Fruit fly (Drosophila melanogaster) whole organism, embryonic: ENCODE results near the gene ast.

ENCODE experiments used
- CG10366 ChIP-seq: fragments of 200-800 bp; sonication (Bioruptor generic); IDR thresholded peaks from 2 replicates; pipeline ENCODE4 v1.3.6; 2022; ENCODE audit warnings: missing biosample characterization, missing genetic modification characterization
- CG10654 ChIP-seq: fragments of 200-800 bp; sonication (Bioruptor generic); optimal IDR thresholded peaks from 2 replicates; lab custom pipeline; 2016; ENCODE audit warnings: missing biosample characterization, missing genetic modification characterization
- CG11093 ChIP-seq: fragments of 200-800 bp; sonication (Bioruptor generic); IDR thresholded peaks from 3 replicates; pipeline ENCODE4 v1.3.6; 2022; ENCODE audit warnings: missing biosample characterization, missing genetic modification characterization
- CG11247 ChIP-seq: fragments of 200-800 bp; sonication (Bioruptor generic); IDR thresholded peaks from 2 replicates; pipeline ENCODE4 v1.3.6; 2022; ENCODE audit warnings: missing biosample characterization, missing genetic modification characterization
- CG11696 ChIP-seq: fragments of 200-800 bp; sonication (Bioruptor generic); IDR thresholded peaks from 2 replicates; pipeline ENCODE4 v1.3.6; 2022; ENCODE audit warnings: missing biosample characterization, missing genetic modification characterization
- CG12071 ChIP-seq: fragments of 200-800 bp; sonication (Bioruptor generic); optimal IDR thresholded peaks from 3 replicates; lab custom pipeline; 2018; ENCODE audit warnings: missing biosample characterization, mild to moderate bottlenecking, missing genetic modification characterization
- CG13296 ChIP-seq: fragments of 200-800 bp; sonication (Bioruptor generic); optimal IDR thresholded peaks from 3 replicates; lab custom pipeline; 2018; ENCODE audit warnings: missing biosample characterization, mild to moderate bottlenecking, missing genetic modification characterization
- CG13775 ChIP-seq: fragments of 200-800 bp; sonication (Bioruptor generic); optimal IDR thresholded peaks from 3 replicates; lab custom pipeline; 2017; ENCODE audit warnings: missing biosample characterization, mild to moderate bottlenecking, missing genetic modification characterization
- CG14014 ChIP-seq: fragments of 200-800 bp; sonication (Bioruptor generic); IDR thresholded peaks from 2 replicates; pipeline ENCODE4 v1.3.6; 2022; ENCODE audit warnings: missing biosample characterization, missing genetic modification characterization
- CG14710 ChIP-seq: fragments of 200-800 bp; sonication (Bioruptor generic); optimal IDR thresholded peaks from 3 replicates; lab custom pipeline; 2019; ENCODE audit warnings: missing biosample characterization, mild to moderate bottlenecking, missing genetic modification characterization, moderate library complexity
- CG16779 ChIP-seq: fragments of 200-800 bp; sonication (Bioruptor generic); IDR thresholded peaks from 2 replicates; pipeline ENCODE4 v1.3.6; 2022; ENCODE audit warnings: missing biosample characterization, missing genetic modification characterization
- CG18011 ChIP-seq: fragments of 200-800 bp; sonication (Bioruptor generic); optimal IDR thresholded peaks from 2 replicates; lab custom pipeline; 2017; ENCODE audit warnings: missing biosample characterization, missing genetic modification characterization, mild to moderate bottlenecking, moderate library complexity, missing genotype
- CG2712 ChIP-seq: fragments of 200-800 bp; optimal IDR thresholded peaks from 3 replicates; lab custom pipeline; 2019; ENCODE audit warnings: missing biosample characterization, mild to moderate bottlenecking, missing genetic modification characterization, moderate library complexity
- CG32532 ChIP-seq: fragments of 200-800 bp; sonication (Bioruptor generic); IDR thresholded peaks from 2 replicates; pipeline ENCODE4 v1.3.6; 2022; ENCODE audit warnings: missing biosample characterization, missing genetic modification characterization
- CG3407 ChIP-seq: fragments of 200-800 bp; sonication (Bioruptor generic); optimal IDR thresholded peaks from 2 replicates; lab custom pipeline; 2018; ENCODE audit warnings: missing biosample characterization, mild to moderate bottlenecking, missing genetic modification characterization
- CG34224 ChIP-seq: fragments of 200-800 bp; sonication (Bioruptor generic); IDR thresholded peaks from 3 replicates; pipeline ENCODE4 v1.3.6; 2022; ENCODE audit warnings: missing biosample characterization, missing genetic modification characterization; ENCODE audit not compliant: partially characterized antibody
- CG34376 ChIP-seq: fragments of 200-800 bp; sonication (Bioruptor generic); optimal IDR thresholded peaks from 2 replicates; lab custom pipeline; 2018; ENCODE audit warnings: missing biosample characterization, mild to moderate bottlenecking, missing genetic modification characterization
- CG42726 ChIP-seq: fragments of 200-800 bp; sonication (Bioruptor generic); IDR thresholded peaks from 2 replicates; pipeline ENCODE4 v1.3.6; 2022; ENCODE audit warnings: missing biosample characterization, missing genetic modification characterization; ENCODE audit not compliant: partially characterized antibody
- CG4404 ChIP-seq: fragments of 200-800 bp; sonication (Bioruptor generic); IDR thresholded peaks from 2 replicates; pipeline ENCODE4 v1.3.6; 2022; ENCODE audit warnings: missing biosample characterization, missing genetic modification characterization
- CG4424 ChIP-seq: fragments of 200-800 bp; sonication (Bioruptor generic); optimal IDR thresholded peaks from 3 replicates; lab custom pipeline; 2016; ENCODE audit warnings: missing biosample characterization, missing genetic modification characterization
- CG6813 ChIP-seq: fragments of 200-800 bp; sonication (Bioruptor generic); optimal IDR thresholded peaks from 2 replicates; lab custom pipeline; 2017; ENCODE audit warnings: missing biosample characterization, missing genetic modification characterization, mild to moderate bottlenecking, moderate library complexity, missing genetic modification reagents
- CG7372 ChIP-seq: fragments of 200-800 bp; sonication (Bioruptor generic); IDR thresholded peaks from 2 replicates; pipeline ENCODE4 v1.3.6; 2022; ENCODE audit warnings: missing biosample characterization, missing genetic modification characterization
- CG8359 ChIP-seq: fragments of 200-800 bp; sonication (Bioruptor generic); optimal IDR thresholded peaks from 2 replicates; lab custom pipeline; 2017; ENCODE audit warnings: missing biosample characterization, mild to moderate bottlenecking, missing genetic modification characterization, borderline replicate concordance
- Camta ChIP-seq: fragments of 200-800 bp; sonication (Bioruptor generic); optimal IDR thresholded peaks from 2 replicates; lab custom pipeline; 2016; ENCODE audit warnings: missing biosample characterization, missing genetic modification characterization
- Dll ChIP-seq: fragments of 200-800 bp; sonication (Bioruptor generic); IDR thresholded peaks from 4 replicates; pipeline ENCODE4 v1.3.6; 2022; ENCODE audit warnings: missing biosample characterization, missing genetic modification characterization; ENCODE audit not compliant: partially characterized antibody
- HHEX ChIP-seq: fragments of 200-800 bp; sonication (Bioruptor generic); optimal IDR thresholded peaks from 3 replicates; lab custom pipeline; 2017; ENCODE audit warnings: missing biosample characterization, mild to moderate bottlenecking, missing genetic modification characterization, missing genetic modification reagents
- Meics ChIP-seq: fragments of 200-800 bp; sonication (Bioruptor generic); optimal IDR thresholded peaks from 2 replicates; lab custom pipeline; 2017; ENCODE audit warnings: missing biosample characterization, mild to moderate bottlenecking, missing genetic modification characterization
- Mes4 ChIP-seq: fragments of 200-800 bp; sonication (Bioruptor generic); optimal IDR thresholded peaks from 2 replicates; lab custom pipeline; 2016; ENCODE audit warnings: missing biosample characterization, missing genetic modification characterization
- Oaz ChIP-seq: fragments of 200-800 bp; sonication (Bioruptor generic); IDR thresholded peaks from 2 replicates; pipeline ENCODE4 v1.3.6; 2022; ENCODE audit warnings: missing biosample characterization, missing genetic modification characterization
- Opbp ChIP-seq: fragments of 200-800 bp; sonication (Bioruptor generic); IDR thresholded peaks from 3 replicates; pipeline ENCODE4 v1.3.6; 2022; ENCODE audit warnings: missing biosample characterization, missing genetic modification characterization; ENCODE audit not compliant: partially characterized antibody
- PHDP ChIP-seq: fragments of 200-800 bp; sonication (Bioruptor generic); optimal IDR thresholded peaks from 3 replicates; lab custom pipeline; 2018; ENCODE audit warnings: missing biosample characterization, mild to moderate bottlenecking, missing genetic modification characterization, moderate library complexity
- Rx ChIP-seq: fragments of 200-800 bp; sonication (Bioruptor generic); IDR thresholded peaks from 2 replicates; pipeline ENCODE4 v1.3.6; 2022; ENCODE audit warnings: missing biosample characterization, missing genetic modification characterization
- Taf1 ChIP-seq: fragments of 200-800 bp; sonication (Bioruptor generic); IDR thresholded peaks from 2 replicates; pipeline ENCODE4 v1.3.6; 2022; ENCODE audit warnings: missing biosample characterization, missing genetic modification characterization
- Xbp1 ChIP-seq: fragments of 200-800 bp; sonication (Bioruptor generic); optimal IDR thresholded peaks from 3 replicates; lab custom pipeline; 2016; ENCODE audit warnings: missing biosample characterization, mild to moderate bottlenecking, missing genetic modification characterization
- bowl ChIP-seq: fragments of 200-800 bp; sonication (Bioruptor generic); IDR thresholded peaks from 2 replicates; pipeline ENCODE4 v1.3.6; 2022; ENCODE audit warnings: missing biosample characterization, missing genetic modification characterization
- cato ChIP-seq: fragments of 200-800 bp; sonication (Bioruptor generic); optimal IDR thresholded peaks from 2 replicates; lab custom pipeline; 2016; ENCODE audit warnings: missing biosample characterization, missing genetic modification characterization, borderline replicate concordance
- cg ChIP-seq: fragments of 200-800 bp; sonication (Bioruptor generic); optimal IDR thresholded peaks from 3 replicates; lab custom pipeline; 2019; ENCODE audit warnings: missing biosample characterization, mild to moderate bottlenecking, missing genetic modification characterization, moderate library complexity
- crp ChIP-seq, 2 experiments: fragments of 200-800 bp; sonication (Bioruptor generic); optimal IDR thresholded peaks; 2 replicates in 1 of 2; 3 replicates in 1 of 2; lab custom pipeline; 2017; ENCODE audit warnings: missing biosample characterization in 2 of 2, missing genetic modification characterization in 2 of 2, mild to moderate bottlenecking in 1 of 2, moderate library complexity in 1 of 2
- cwo ChIP-seq: fragments of 200-800 bp; sonication (Bioruptor generic); optimal IDR thresholded peaks from 3 replicates; lab custom pipeline; 2017; ENCODE audit warnings: missing biosample characterization, missing genetic modification characterization, mild to moderate bottlenecking, moderate library complexity, missing genetic modification reagents
- dati ChIP-seq: fragments of 200-800 bp; sonication (Bioruptor generic); IDR thresholded peaks from 2 replicates; pipeline ENCODE4 v1.3.6; 2022; ENCODE audit warnings: missing biosample characterization, missing genetic modification characterization
- fd64A ChIP-seq: fragments of 200-800 bp; sonication (Bioruptor generic); optimal IDR thresholded peaks from 3 replicates; lab custom pipeline; 2018; ENCODE audit warnings: missing biosample characterization, mild to moderate bottlenecking, missing genetic modification characterization
- fu2 ChIP-seq: fragments of 200-800 bp; sonication (Bioruptor generic); optimal IDR thresholded peaks from 2 replicates; lab custom pipeline; 2016; ENCODE audit warnings: missing biosample characterization, missing genetic modification characterization
- ind ChIP-seq: fragments of 200-800 bp; sonication (Bioruptor generic); optimal IDR thresholded peaks from 3 replicates; lab custom pipeline; 2016; ENCODE audit warnings: missing biosample characterization, missing genetic modification characterization
- lov ChIP-seq, 2 experiments: fragments of 200-800 bp in 1 of 2; fragments of >200 bp in 1 of 2; sonication (Bioruptor generic) in 1 of 2; IDR thresholded peaks in 1 of 2; optimal IDR thresholded peaks in 1 of 2; 2 replicates in 1 of 2; 3 replicates in 1 of 2; pipeline versions ENCODE4 v1.3.6 to Lab custom; 2017 to 2022; ENCODE audit warnings: missing biosample characterization in 1 of 2, missing genetic modification characterization in 1 of 2
- mld ChIP-seq: fragments of 200-800 bp; sonication (Bioruptor generic); IDR thresholded peaks from 3 replicates; pipeline ENCODE4 v1.3.6; 2022; ENCODE audit warnings: missing biosample characterization, missing genetic modification characterization; ENCODE audit not compliant: partially characterized antibody
- nom ChIP-seq: fragments of 200-800 bp; sonication (Bioruptor generic); optimal IDR thresholded peaks from 2 replicates; lab custom pipeline; 2017; ENCODE audit warnings: missing biosample characterization, missing genetic modification characterization, mild to moderate bottlenecking, moderate library complexity, missing genetic modification reagents
- pho ChIP-seq: fragments of 200-800 bp; sonication (Bioruptor generic); optimal IDR thresholded peaks from 2 replicates; lab custom pipeline; 2016; ENCODE audit warnings: missing biosample characterization, missing genetic modification characterization
- repo ChIP-seq: fragments of 200-800 bp; sonication (Bioruptor generic); optimal IDR thresholded peaks from 2 replicates; lab custom pipeline; 2016; ENCODE audit warnings: missing biosample characterization, missing genetic modification characterization
- ssp ChIP-seq: fragments of 200-800 bp; sonication (Bioruptor generic); IDR thresholded peaks from 2 replicates; pipeline ENCODE4 v1.3.6; 2022; ENCODE audit warnings: missing biosample characterization, missing genetic modification characterization

Gene ast

dm6 chr2L:1072184-1072583, 5.6 kb upstream of the ast start (continued):
- TF ChIP-seq CG13296 (GFP tag; lab: Kevin White, UChicago): peak; percentile 86
- TF ChIP-seq CG10366 (GFP tag; lab: Robert Waterston, UW): peak; percentile 83
- peak; percentile 83 for TF ChIP-seq cwo (GFP tag; lab: Kevin White, UChicago)
- TF ChIP-seq Opbp (GFP tag; lab: Robert Waterston, UW): no peak
- peak; percentile 82 for TF ChIP-seq CG16779 (GFP tag; lab: Robert Waterston, UW)
- peak; percentile 88 for TF ChIP-seq Meics (GFP tag; lab: Kevin White, UChicago)
- TF ChIP-seq CG32532 (GFP tag; lab: Robert Waterston, UW): peak; percentile 82
- TF ChIP-seq fu2: peak; percentile 74
- peak; percentile 96 for TF ChIP-seq HHEX (GFP tag; lab: Kevin White, UChicago)
- no peak for TF ChIP-seq CG42726 (GFP tag; lab: Robert Waterston, UW)
- no peak for TF ChIP-seq Dll (GFP tag; lab: Robert Waterston, UW)
- TF ChIP-seq CG2712 (tag; lab: Kevin White, UChicago): peak; percentile 85
- TF ChIP-seq CG4404 (GFP tag; lab: Robert Waterston, UW): peak; percentile 7; the same call in 1 of the 2 replicates
- TF ChIP-seq ind (GFP tag; lab: Kevin White, UChicago): peak; percentile 67
- peak; percentile 82 for TF ChIP-seq CG11696 (GFP tag; lab: Robert Waterston, UW)
- peak; percentile 81 for TF ChIP-seq dati
- TF ChIP-seq CG14710 (tag; lab: Kevin White, UChicago): peak; percentile 91
- TF ChIP-seq CG8359 (GFP tag; lab: Kevin White, UChicago): peak; percentile 90
- TF ChIP-seq Rx (GFP tag; lab: Robert Waterston, UW): peak; percentile 79
- peak; percentile 80 for TF ChIP-seq Taf1 (GFP tag; lab: Robert Waterston, UW)
- TF ChIP-seq cato (GFP tag; lab: Kevin White, UChicago): peak; percentile 87
- TF ChIP-seq CG14014: peak; percentile 89
- TF ChIP-seq bowl (GFP tag; lab: Robert Waterston, UW): peak; percentile 78
- peak; percentile 65 for TF ChIP-seq Xbp1
- TF ChIP-seq CG13775 (GFP tag; lab: Kevin White, UChicago): peak; percentile 85
- peak; percentile 97 for TF ChIP-seq CG12071 (GFP tag; lab: Kevin White, UChicago)
- TF ChIP-seq crp (GFP tag; optimal IDR thresholded peaks at IDR 0.05; lab: Kevin White, UChicago): peak in 1 of 2 experiments; percentile 59
- peak; percentile 74 for TF ChIP-seq CG7372 (GFP tag; lab: Robert Waterston, UW)
- no peak for TF ChIP-seq mld (GFP tag; lab: Robert Waterston, UW)
- no peak for TF ChIP-seq CG34224 (GFP tag; lab: Robert Waterston, UW)
- peak; percentile 95 for TF ChIP-seq PHDP (tag; lab: Kevin White, UChicago)
- peak; percentile 13 for TF ChIP-seq cg (GFP tag; lab: Kevin White, UChicago)
- TF ChIP-seq lov (optimal IDR thresholded peaks at IDR 0.05; lab: Kevin White, UChicago): no peak
- peak; percentile 94 for TF ChIP-seq lov (GFP tag; IDR thresholded peaks at IDR 0.05; lab: Robert Waterston, UW)
- TF ChIP-seq ssp: peak; percentile 57
- TF ChIP-seq Oaz (GFP tag; lab: Robert Waterston, UW): peak; percentile 53; the same call in 1 of the 2 replicates
- TF ChIP-seq Camta (GFP tag; lab: Kevin White, UChicago): peak; percentile 96
- peak; percentile 79 for TF ChIP-seq CG18011 (GFP tag; lab: Kevin White, UChicago)
- peak; percentile 93 for TF ChIP-seq Mes4 (GFP tag; lab: Kevin White, UChicago)
- TF ChIP-seq pho (GFP tag; lab: Kevin White, UChicago): peak; percentile 93
- TF ChIP-seq CG3407 (GFP tag; lab: Kevin White, UChicago): peak; percentile 99
- TF ChIP-seq repo (GFP tag; lab: Kevin White, UChicago): peak; percentile 92
- TF ChIP-seq CG11093 (GFP tag; lab: Robert Waterston, UW): peak; percentile 82
- TF ChIP-seq CG4424 (GFP tag; lab: Kevin White, UChicago): peak; percentile 89
- TF ChIP-seq CG6813 (GFP tag; lab: Kevin White, UChicago): peak; percentile 98
- peak; percentile 80 for TF ChIP-seq CG34376
- peak; percentile 95 for TF ChIP-seq CG10654 (GFP tag; lab: Kevin White, UChicago)
- peak; percentile 91 for TF ChIP-seq CG11247 (GFP tag; lab: Robert Waterston, UW)
- TF ChIP-seq nom (GFP tag; lab: Kevin White, UChicago): peak; percentile 52
- peak; percentile 99 for TF ChIP-seq fd64A (GFP tag; lab: Kevin White, UChicago)
